Worm (Caenorhabditis elegans) whole organism, early embryonic: Measurements from ENCODE around the gene ckb-3.
A peak's percentile ranks its signal among the peaks of the same experiment; 100 is the strongest.

ENCODE experiments used
- B0310.2 ChIP-seq: sonication (generic microtip); optimal IDR thresholded peaks from 2 replicates; lab custom pipeline; 2016; ENCODE audit warnings: mild to moderate bottlenecking, missing genetic modification characterization, missing compliant biosample characterization
- F13C5.2 ChIP-seq: sonication (generic microtip); optimal IDR thresholded peaks from 2 replicates; lab custom pipeline; 2017; ENCODE audit warnings: mild to moderate bottlenecking, missing genetic modification characterization, inconsistent platforms, missing compliant biosample characterization
- aly-1 ChIP-seq: sonication (generic microtip); optimal IDR thresholded peaks from 2 replicates; lab custom pipeline; 2016; ENCODE audit warnings: missing genetic modification characterization, missing compliant biosample characterization
- ama-1 ChIP-seq: fragments of 150-350 bp; optimal IDR thresholded peaks from 2 replicates; lab custom pipeline; 2014
- ceh-13 ChIP-seq: fragments of 200-800 bp; sonication (Bioruptor generic); optimal IDR thresholded peaks from 2 replicates; lab custom pipeline; 2018; ENCODE audit warnings: mild to moderate bottlenecking, missing genetic modification characterization, missing compliant biosample characterization
- ceh-36 ChIP-seq: sonication (generic microtip); optimal IDR thresholded peaks from 2 replicates; lab custom pipeline; 2016; ENCODE audit warnings: missing genetic modification characterization, inconsistent platforms, missing compliant biosample characterization
- ets-7 ChIP-seq: sonication (generic microtip); optimal IDR thresholded peaks from 2 replicates; lab custom pipeline; 2016; ENCODE audit warnings: missing genotype, missing genetic modification characterization, missing compliant biosample characterization
- flt-1 ChIP-seq: fragments of 200-800 bp; sonication (Bioruptor generic); IDR thresholded peaks from 2 replicates; pipeline ENCODE4 v1.3.6; 2022; ENCODE audit warnings: missing genetic modification characterization, missing compliant biosample characterization
- hmbx-1 ChIP-seq: sonication (generic microtip); optimal IDR thresholded peaks from 2 replicates; lab custom pipeline; 2016; ENCODE audit warnings: mild to moderate bottlenecking, missing genetic modification characterization, missing compliant biosample characterization
- hmg-4 ChIP-seq: fragments of 200-800 bp; sonication (Bioruptor generic); optimal IDR thresholded peaks from 2 replicates; lab custom pipeline; 2018; ENCODE audit warnings: mild to moderate bottlenecking, missing genetic modification characterization, missing compliant biosample characterization
- hnd-1 ChIP-seq: sonication (generic microtip); optimal IDR thresholded peaks from 2 replicates; lab custom pipeline; 2016; ENCODE audit warnings: missing genetic modification characterization, missing compliant biosample characterization
- pes-1 ChIP-seq: fragments of 200-800 bp; sonication (Bioruptor generic); IDR thresholded peaks from 2 replicates; pipeline ENCODE4 v1.3.6; 2022; ENCODE audit warnings: missing genetic modification reagents, missing genetic modification characterization, missing compliant biosample characterization
- scrt-1 ChIP-seq: fragments of 200-800 bp; sonication (Bioruptor generic); IDR thresholded peaks from 2 replicates; pipeline ENCODE4 v1.3.6; 2022; ENCODE audit warnings: missing genetic modification characterization, missing compliant biosample characterization
- sea-1 ChIP-seq: fragments of 200-800 bp; sonication (Bioruptor generic); conservative IDR thresholded peaks from 2 replicates; pipeline ENCODE4 v1.3.6; 2022; ENCODE audit warnings: missing genetic modification characterization, missing compliant biosample characterization
- tbx-11 ChIP-seq: fragments of 200-800 bp; sonication (Bioruptor generic); IDR thresholded peaks from 2 replicates; pipeline ENCODE4 v1.3.6; 2022; ENCODE audit warnings: missing genetic modification characterization, missing compliant biosample characterization
- tbx-37 ChIP-seq: fragments of 200-800 bp; sonication (Bioruptor generic); conservative IDR thresholded peaks from 2 replicates; pipeline ENCODE4 v1.3.6; 2022; ENCODE audit warnings: missing genetic modification reagents, missing genetic modification characterization, missing compliant biosample characterization
- tra-4 ChIP-seq: sonication (generic microtip); optimal IDR thresholded peaks from 2 replicates; lab custom pipeline; 2017; ENCODE audit warnings: missing genetic modification characterization, missing compliant biosample characterization

ckb-3 gene

ce11 chrIII:4391319-4391718 lies 20.6 kb downstream of the ckb-3 start:
- no peak for TF ChIP-seq scrt-1 (GFP tag; lab: Robert Waterston, UW)
- TF ChIP-seq hmg-4, result no peak
- no peak for TF ChIP-seq hnd-1
- no peak for TF ChIP-seq tra-4 (tag; lab: Kevin White, UChicago)

- no peak for TF ChIP-seq F13C5.2
- no peak for TF ChIP-seq aly-1 (tag; lab: Kevin White, UChicago)
- no peak for TF ChIP-seq tbx-11
- no peak for TF ChIP-seq hmg-4
- no peak for TF ChIP-seq B0310.2 (tag; lab: Kevin White, UChicago)
- no peak for TF ChIP-seq ceh-36
- TF ChIP-seq ceh-13 (GFP tag; lab: Kevin White, UChicago), result no peak
- no peak for TF ChIP-seq ama-1 (lab: Kevin White, UChicago)
These were observed 21.3 kb downstream of the ckb-3 start for ce11 chrIII:4391938-4392337.

ce11 chrIII:4394496-4394895 lies 23.8 kb downstream of the ckb-3 start, which contains the start of gene R07E5.4:
Gene R07E5.4, plus strand, starts transcription at chrIII:4394796.
- TF ChIP-seq hmbx-1 (tag; lab: Kevin White, UChicago) (no peak), ceh-13 (GFP tag; lab: Kevin White, UChicago) (no peak), scrt-1 (GFP tag; lab: Robert Waterston, UW) (no peak)

DNA sequence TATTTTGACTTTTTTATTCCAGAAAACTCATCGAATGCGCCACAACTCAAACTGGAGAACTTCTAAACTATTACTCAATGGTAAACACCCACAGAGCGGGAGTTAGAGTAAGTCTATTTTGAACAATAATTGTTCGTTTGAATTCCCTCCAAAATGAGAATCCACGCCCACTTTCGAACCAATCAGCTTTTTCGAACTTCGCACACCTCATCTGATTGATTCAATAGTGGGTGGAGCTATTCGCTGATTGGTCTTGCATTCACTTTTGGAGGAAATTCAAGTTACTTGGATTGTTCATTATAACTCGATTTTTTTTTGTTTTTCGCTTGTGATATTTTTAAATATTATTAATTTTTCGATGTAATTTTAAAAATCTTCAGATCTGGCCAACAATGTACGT lies 25.2 kb downstream of the ckb-3 start:
- TF ChIP-seq ceh-36 (no peak), hmg-4 (no peak), ets-7 (tag; lab: Kevin White, UChicago) (no peak), F13C5.2 (no peak), flt-1 (GFP tag; lab: Robert Waterston, UW) (no peak)

- TF ChIP-seq ama-1 (lab: Kevin White, UChicago), result no peak
- no peak for TF ChIP-seq tbx-37
- TF ChIP-seq scrt-1 (GFP tag; lab: Robert Waterston, UW), result no peak
- no peak for TF ChIP-seq flt-1 (GFP tag; lab: Robert Waterston, UW)
- TF ChIP-seq sea-1 (GFP tag; lab: Robert Waterston, UW), result no peak
- no peak for TF ChIP-seq aly-1 (tag; lab: Kevin White, UChicago)
- no peak for TF ChIP-seq hmg-4
- TF ChIP-seq tbx-11, result no peak
- no peak for TF ChIP-seq pes-1 (GFP tag; lab: Robert Waterston, UW)
- TF ChIP-seq ceh-13 (GFP tag; lab: Kevin White, UChicago), result no peak
- no peak for TF ChIP-seq hmbx-1 (tag; lab: Kevin White, UChicago)
- no peak for TF ChIP-seq hnd-1
- no peak for TF ChIP-seq ceh-36
- no peak for TF ChIP-seq ets-7 (tag; lab: Kevin White, UChicago)
- TF ChIP-seq B0310.2 (tag; lab: Kevin White, UChicago), result no peak
- no peak for TF ChIP-seq F13C5.2
- no peak for TF ChIP-seq tra-4 (tag; lab: Kevin White, UChicago)
These were observed 26.4 kb downstream of the ckb-3 start, which contains the start of gene R07E5.5 for ce11 chrIII:4397115-4397514. Gene R07E5.5, plus strand, starts transcription at chrIII:4397415.

ce11 chrIII:4398463-4398862 lies 27.8 kb downstream of the ckb-3 start, which contains the start of gene R07E5.6:
Gene R07E5.6, plus strand, starts transcription at chrIII:4398763.
- TF ChIP-seq ets-7 (tag; lab: Kevin White, UChicago), result no peak

DNA sequence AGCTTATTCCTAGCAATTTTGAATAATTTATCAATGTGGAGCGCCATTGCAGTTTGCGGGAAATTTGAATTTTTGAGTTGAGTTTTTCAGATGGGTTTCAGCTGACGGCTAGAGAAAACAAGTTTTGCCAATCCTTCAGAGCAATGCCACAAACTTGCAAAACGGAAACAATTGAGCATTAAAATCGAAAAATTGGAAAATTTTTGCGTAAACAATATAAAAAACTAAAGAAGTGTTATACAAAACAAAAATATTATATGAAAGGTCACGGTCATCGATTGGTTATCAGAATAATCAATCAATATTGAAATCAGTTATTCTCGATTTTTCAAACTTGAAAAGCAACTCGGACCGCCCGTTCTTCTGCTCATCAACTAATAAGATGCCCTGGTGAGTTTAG lies 30.5 kb downstream of the ckb-3 start, which contains the start of gene R07E5.15:
Gene R07E5.15, plus strand, starts transcription at position 301 of the 400 bp plus-strand sequence.
- TF ChIP-seq aly-1 (tag; lab: Kevin White, UChicago), result no peak
- no peak for TF ChIP-seq tbx-37
- TF ChIP-seq hmbx-1 (tag; lab: Kevin White, UChicago), result no peak
- no peak for TF ChIP-seq pes-1 (GFP tag; lab: Robert Waterston, UW)

ce11 chrIII:4404339-4404836 lies 33.7 kb downstream of the ckb-3 start, which contains the start of the genes R07E5.17 and snfc-5:
Gene R07E5.17, minus strand, starts transcription at chrIII:4404436.
Gene snfc-5, plus strand, starts transcription at chrIII:4404786.
- TF ChIP-seq hnd-1 (no peak), F13C5.2 (peak; percentile 59), tra-4 (tag; lab: Kevin White, UChicago) (no peak)

DNA sequence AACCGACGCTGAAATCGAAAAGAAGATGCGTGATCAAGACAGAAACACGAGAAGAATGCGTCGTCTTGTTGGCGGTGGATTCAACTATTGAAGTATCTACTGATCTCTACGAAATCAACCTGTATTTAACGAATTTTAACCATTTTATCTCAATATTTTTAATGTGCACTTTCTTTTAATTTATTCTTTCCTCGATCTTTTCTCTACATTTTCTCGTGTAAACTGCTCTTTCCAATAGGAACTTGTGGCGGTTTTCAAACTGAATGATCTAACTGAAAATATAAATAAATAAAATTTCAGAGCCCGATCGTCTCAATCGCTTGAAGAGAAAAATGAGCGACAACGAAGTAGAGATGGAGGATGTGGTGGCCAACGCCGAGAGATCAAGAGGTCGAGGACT lies 35.3 kb downstream of the ckb-3 start, which contains the start of gene rnp-4:
Gene rnp-4, plus strand, starts transcription at position 301 of the 400 bp plus-strand sequence.
- TF ChIP-seq pes-1 (GFP tag; lab: Robert Waterston, UW) (no peak), sea-1 (GFP tag; lab: Robert Waterston, UW) (no peak), hmbx-1 (tag; lab: Kevin White, UChicago) (no peak)

ce11 chrIII:4407144-4407543 lies 36.5 kb downstream of the ckb-3 start, which contains the start of gene prdx-3:
Gene prdx-3, plus strand, starts transcription at chrIII:4407444.
- no peak for TF ChIP-seq ceh-36
- no peak for TF ChIP-seq ets-7 (tag; lab: Kevin White, UChicago)
- TF ChIP-seq sea-1 (GFP tag; lab: Robert Waterston, UW), result no peak
- TF ChIP-seq hmg-4, result no peak
- no peak for TF ChIP-seq pes-1 (GFP tag; lab: Robert Waterston, UW)
- no peak for TF ChIP-seq hnd-1
- TF ChIP-seq scrt-1 (GFP tag; lab: Robert Waterston, UW), result no peak
- TF ChIP-seq aly-1 (tag; lab: Kevin White, UChicago), result no peak
- no peak for TF ChIP-seq ama-1 (lab: Kevin White, UChicago)
- no peak for TF ChIP-seq B0310.2 (tag; lab: Kevin White, UChicago)
- no peak for TF ChIP-seq tbx-11
- no peak for TF ChIP-seq hmbx-1 (tag; lab: Kevin White, UChicago)
- TF ChIP-seq tra-4 (tag; lab: Kevin White, UChicago), result no peak
